Worm (Caenorhabditis elegans) whole organism, late embryonic: Measurements from ENCODE around the gene mtrr-1.

Experiments used
- C08G9.2 ChIP-seq: sonication (generic microtip); optimal IDR thresholded peaks from 2 replicates; lab custom pipeline; 2016; ENCODE audit warnings: mild to moderate bottlenecking, missing genetic modification characterization, moderate library complexity, missing compliant biosample characterization
- T23F11.4 ChIP-seq: fragments of 200-800 bp; sonication (Bioruptor generic); optimal IDR thresholded peaks from 2 replicates; lab custom pipeline; 2018; ENCODE audit warnings: mild to moderate bottlenecking, missing genetic modification characterization, missing compliant biosample characterization
- ama-1 ChIP-seq: fragments of 150-350 bp; optimal IDR thresholded peaks from 2 replicates; lab custom pipeline; 2014
- ceh-14 ChIP-seq: sonication (generic microtip); optimal IDR thresholded peaks from 2 replicates; lab custom pipeline; 2016; ENCODE audit warnings: missing genotype, missing genetic modification characterization, missing compliant biosample characterization
- ceh-19 ChIP-seq: fragments of 200-800 bp; sonication (Bioruptor generic); optimal IDR thresholded peaks from 2 replicates; lab custom pipeline; 2018; ENCODE audit warnings: mild to moderate bottlenecking, missing genetic modification characterization, missing compliant biosample characterization
- ceh-2 ChIP-seq: sonication (generic microtip); optimal IDR thresholded peaks from 2 replicates; lab custom pipeline; 2016; ENCODE audit warnings: missing genotype, missing genetic modification characterization, missing compliant biosample characterization
- ceh-31 ChIP-seq: sonication (generic microtip); optimal IDR thresholded peaks from 2 replicates; lab custom pipeline; 2016; ENCODE audit warnings: missing genetic modification characterization, missing compliant biosample characterization
- ceh-34 ChIP-seq: sonication (generic microtip); optimal IDR thresholded peaks from 2 replicates; lab custom pipeline; 2016; ENCODE audit warnings: mild to moderate bottlenecking, missing genetic modification characterization, missing compliant biosample characterization
- ceh-45 ChIP-seq: fragments of 200-800 bp; sonication (Bioruptor generic); IDR thresholded peaks from 2 replicates; pipeline ENCODE4 v1.3.6; 2022; ENCODE audit warnings: missing genetic modification reagents, missing genetic modification characterization, missing compliant biosample characterization
- ceh-48 ChIP-seq: sonication (generic microtip); optimal IDR thresholded peaks from 2 replicates; lab custom pipeline; 2016; ENCODE audit warnings: missing genetic modification characterization, inconsistent platforms, missing compliant biosample characterization
- ceh-6 ChIP-seq: fragments of 200-800 bp; sonication (Bioruptor generic); optimal IDR thresholded peaks from 2 replicates; lab custom pipeline; 2018; ENCODE audit warnings: mild to moderate bottlenecking, missing genetic modification characterization, missing compliant biosample characterization
- dmd-4 ChIP-seq: sonication (generic microtip); optimal IDR thresholded peaks from 2 replicates; lab custom pipeline; 2016; ENCODE audit warnings: borderline replicate concordance, missing genetic modification characterization, missing compliant biosample characterization
- elt-2 ChIP-seq: sonication (generic microtip); optimal IDR thresholded peaks from 2 replicates; lab custom pipeline; 2016; ENCODE audit warnings: missing genetic modification reagents, missing genetic modification characterization, missing compliant biosample characterization
- elt-4 ChIP-seq: sonication (generic microtip); optimal IDR thresholded peaks from 2 replicates; lab custom pipeline; 2016; ENCODE audit warnings: missing genetic modification characterization, missing compliant biosample characterization
- fax-1 ChIP-seq: sonication (generic microtip); optimal IDR thresholded peaks from 2 replicates; lab custom pipeline; 2016; ENCODE audit warnings: missing genotype, missing genetic modification characterization, missing compliant biosample characterization
- fkh-6 ChIP-seq: sonication (generic microtip); optimal IDR thresholded peaks from 2 replicates; lab custom pipeline; 2016; ENCODE audit warnings: missing genetic modification characterization, missing compliant biosample characterization
- gmeb-2 ChIP-seq: sonication (generic microtip); optimal IDR thresholded peaks from 2 replicates; lab custom pipeline; 2016; ENCODE audit warnings: missing genetic modification characterization, inconsistent platforms, missing compliant biosample characterization
- hlh-15 ChIP-seq: sonication (generic microtip); optimal IDR thresholded peaks from 2 replicates; lab custom pipeline; 2016; ENCODE audit warnings: missing genetic modification characterization, missing compliant biosample characterization
- hlh-30 ChIP-seq: sonication (generic microtip); optimal IDR thresholded peaks from 2 replicates; lab custom pipeline; 2017; ENCODE audit warnings: antibody characterized with exemption, missing genetic modification characterization, missing compliant biosample characterization; ENCODE audit not compliant: insufficient read depth
- lim-6 ChIP-seq: sonication (generic microtip); optimal IDR thresholded peaks from 2 replicates; lab custom pipeline; 2016; ENCODE audit warnings: missing genetic modification characterization, missing compliant biosample characterization
- lin-11 ChIP-seq: fragments of 200-800 bp; sonication (Bioruptor generic); optimal IDR thresholded peaks from 2 replicates; lab custom pipeline; 2018; ENCODE audit warnings: mild to moderate bottlenecking, missing genetic modification characterization, missing compliant biosample characterization
- madf-2 ChIP-seq: sonication (generic microtip); optimal IDR thresholded peaks from 2 replicates; lab custom pipeline; 2017; ENCODE audit warnings: missing genetic modification characterization, missing compliant biosample characterization
- mec-3 ChIP-seq: sonication (generic microtip); optimal IDR thresholded peaks from 2 replicates; lab custom pipeline; 2016; ENCODE audit warnings: borderline replicate concordance, missing genetic modification characterization, missing compliant biosample characterization
- nhr-11 ChIP-seq: fragments of 150-350 bp; optimal IDR thresholded peaks from 2 replicates; lab custom pipeline; 2014; ENCODE audit warnings: missing biosample characterization, missing genetic modification characterization
- nhr-232 ChIP-seq: sonication (generic microtip); optimal IDR thresholded peaks from 2 replicates; lab custom pipeline; 2016; ENCODE audit warnings: missing genetic modification characterization, missing compliant biosample characterization
- npax-4 ChIP-seq: sonication (generic microtip); optimal IDR thresholded peaks from 2 replicates; lab custom pipeline; 2016; ENCODE audit warnings: missing genetic modification characterization, missing compliant biosample characterization
- pag-3 ChIP-seq: sonication (generic microtip); optimal IDR thresholded peaks from 2 replicates; lab custom pipeline; 2016; ENCODE audit warnings: missing compliant biosample characterization, missing genetic modification characterization, borderline replicate concordance
- pax-1 ChIP-seq: fragments of 150-350 bp; optimal IDR thresholded peaks from 2 replicates; lab custom pipeline; 2014; ENCODE audit warnings: missing biosample characterization, missing genetic modification characterization
- pqm-1 ChIP-seq: sonication (generic microtip); optimal IDR thresholded peaks from 2 replicates; lab custom pipeline; 2016; ENCODE audit warnings: missing genetic modification characterization, missing compliant biosample characterization
- pros-1 ChIP-seq: fragments of 150-350 bp; optimal IDR thresholded peaks from 2 replicates; lab custom pipeline; 2014; ENCODE audit warnings: missing biosample characterization, missing genetic modification reagents, missing genetic modification characterization
- ref-2 ChIP-seq: sonication (generic microtip); optimal IDR thresholded peaks from 2 replicates; lab custom pipeline; 2016; ENCODE audit warnings: missing genetic modification characterization, missing compliant biosample characterization
- sox-2 ChIP-seq: fragments of 200-800 bp; sonication (Bioruptor generic); IDR thresholded peaks from 2 replicates; pipeline ENCODE4 v1.3.6; 2022; ENCODE audit warnings: missing genetic modification reagents, missing genetic modification characterization, missing compliant biosample characterization
- sox-4 ChIP-seq: sonication (generic microtip); optimal IDR thresholded peaks from 2 replicates; lab custom pipeline; 2017; ENCODE audit warnings: mild to moderate bottlenecking, missing genetic modification characterization, inconsistent platforms, missing compliant biosample characterization
- ttx-3 ChIP-seq: sonication (generic microtip); optimal IDR thresholded peaks from 2 replicates; lab custom pipeline; 2016; ENCODE audit warnings: missing genetic modification reagents, missing genetic modification characterization, missing compliant biosample characterization
- unc-3 ChIP-seq, 2 experiments: fragments of 200-800 bp in 1 of 2; sonication (Bioruptor generic) in 1 of 2; sonication (generic microtip) in 1 of 2; conservative IDR thresholded peaks in 1 of 2; optimal IDR thresholded peaks in 1 of 2; 2 replicates each; pipeline versions ENCODE4 v1.3.6 to Lab custom; 2016 to 2022; ENCODE audit warnings: missing compliant biosample characterization in 2 of 2, missing genetic modification characterization in 2 of 2, missing genetic modification reagents in 1 of 2
- unc-42 ChIP-seq: sonication (generic microtip); optimal IDR thresholded peaks from 2 replicates; lab custom pipeline; 2016; ENCODE audit warnings: missing genotype, missing genetic modification characterization, missing compliant biosample characterization
- unc-55 ChIP-seq: sonication (generic microtip); optimal IDR thresholded peaks from 2 replicates; lab custom pipeline; 2017; ENCODE audit warnings: missing biosample characterization, missing genetic modification reagents, missing genetic modification characterization

The mtrr-1 gene

DNA sequence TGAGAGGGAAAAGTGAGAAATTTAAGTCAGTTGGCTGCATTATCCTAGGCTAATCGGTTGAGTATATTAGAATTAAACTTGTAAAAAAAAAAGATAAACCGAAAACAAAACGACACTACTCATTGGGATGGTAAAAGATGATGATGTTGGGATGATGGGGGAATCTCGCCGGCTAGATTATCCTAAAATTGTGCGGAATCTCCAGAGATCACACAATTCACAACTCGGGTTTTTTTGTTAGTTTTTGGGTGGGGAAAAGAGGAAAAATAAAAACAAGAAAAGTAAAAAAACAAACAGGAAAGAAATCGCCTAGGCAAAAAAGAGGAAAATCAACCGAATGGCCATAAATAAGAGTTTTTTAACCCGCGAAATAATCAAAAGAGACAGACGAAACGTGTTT, 10.6 kb upstream of the mtrr-1 start:
- no peak for TF ChIP-seq elt-2 (tag; lab: Kevin White, UChicago)
- no peak for TF ChIP-seq lim-6 (tag; lab: Kevin White, UChicago)
- no peak for TF ChIP-seq npax-4 (tag; lab: Kevin White, UChicago)
- no peak for TF ChIP-seq madf-2
- TF ChIP-seq gmeb-2 (tag; lab: Kevin White, UChicago): no peak
- TF ChIP-seq ttx-3 (tag; lab: Kevin White, UChicago): no peak
- TF ChIP-seq pag-3 (tag; lab: Kevin White, UChicago): no peak
- no peak for TF ChIP-seq nhr-11 (tag; lab: Kevin White, UChicago)
- TF ChIP-seq elt-4 (tag; lab: Kevin White, UChicago): no peak
- TF ChIP-seq unc-3 (GFP tag; conservative IDR thresholded peaks at IDR 0.05; lab: Robert Waterston, UW): no peak
- no peak for TF ChIP-seq unc-3 (tag; optimal IDR thresholded peaks at IDR 0.05; lab: Kevin White, UChicago)
- no peak for TF ChIP-seq fax-1

DNA sequence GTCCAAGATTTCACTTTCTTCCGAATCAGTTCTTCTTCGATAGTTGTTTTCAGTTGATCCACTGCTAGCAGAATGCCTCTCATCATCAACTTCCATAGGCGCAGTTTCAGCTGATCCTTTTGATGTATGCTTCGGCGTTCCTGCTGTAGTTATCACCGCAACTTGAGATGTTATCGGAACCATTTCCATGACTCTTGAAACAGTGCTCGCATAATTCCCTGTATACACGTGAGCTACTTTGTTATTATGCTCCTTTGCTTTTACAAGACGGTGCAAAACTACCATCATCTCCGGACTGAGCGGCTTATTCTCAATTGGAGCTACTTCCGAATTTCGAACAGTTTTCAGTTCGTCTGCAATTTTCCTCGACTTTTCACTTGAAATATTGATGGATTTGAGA, 8.6 kb upstream of the mtrr-1 start:
- no peak for TF ChIP-seq pros-1 (tag; lab: Kevin White, UChicago)
- TF ChIP-seq unc-42 (tag; lab: Kevin White, UChicago): no peak
- no peak for TF ChIP-seq ceh-14 (tag; lab: Kevin White, UChicago)
- TF ChIP-seq T23F11.4 (GFP tag; lab: Kevin White, UChicago): no peak
- no peak for TF ChIP-seq unc-3 (GFP tag; conservative IDR thresholded peaks at IDR 0.05; lab: Robert Waterston, UW)
- no peak for TF ChIP-seq unc-3 (tag; optimal IDR thresholded peaks at IDR 0.05; lab: Kevin White, UChicago)
- TF ChIP-seq gmeb-2 (tag; lab: Kevin White, UChicago): no peak
- no peak for TF ChIP-seq elt-4 (tag; lab: Kevin White, UChicago)
- TF ChIP-seq hlh-15: no peak
- no peak for TF ChIP-seq sox-2 (GFP tag; lab: Robert Waterston, UW)
- no peak for TF ChIP-seq ceh-45 (GFP tag; lab: Robert Waterston, UW)
- no peak for TF ChIP-seq pag-3 (tag; lab: Kevin White, UChicago)
- no peak for TF ChIP-seq sox-4 (tag; lab: Kevin White, UChicago)
- no peak for TF ChIP-seq ttx-3 (tag; lab: Kevin White, UChicago)
- no peak for TF ChIP-seq ceh-34
- TF ChIP-seq ref-2 (tag; lab: Kevin White, UChicago): no peak
- TF ChIP-seq C08G9.2 (tag; lab: Kevin White, UChicago): no peak
- no peak for TF ChIP-seq lin-11 (tag; lab: Kevin White, UChicago)
- no peak for TF ChIP-seq madf-2
- TF ChIP-seq, all 69 proteins: peak for 0

DNA sequence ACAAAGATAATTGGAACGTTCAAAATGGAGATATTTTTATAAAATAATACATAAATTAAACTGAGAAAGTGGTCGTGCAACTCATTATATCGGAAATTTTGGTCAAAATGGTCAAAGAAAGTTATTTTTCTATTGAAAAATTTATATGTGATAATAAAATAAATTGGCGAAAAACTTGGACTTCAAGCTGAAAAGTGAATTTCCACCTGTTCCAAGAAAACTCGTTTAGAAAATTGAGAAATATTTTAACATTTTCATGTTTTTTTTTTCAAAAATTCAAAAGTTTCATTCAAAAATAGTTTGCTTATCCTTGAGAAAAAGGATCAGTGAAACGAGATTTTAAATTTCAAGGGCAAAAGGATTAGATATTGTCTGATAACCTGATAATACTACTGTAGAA, 6.8 kb upstream of the mtrr-1 start:
- TF ChIP-seq nhr-232 (tag; lab: Kevin White, UChicago) (no peak), dmd-4 (tag; lab: Kevin White, UChicago) (no peak), ceh-48 (tag; lab: Kevin White, UChicago) (no peak), ceh-6 (GFP tag; lab: Kevin White, UChicago) (no peak), ceh-34 (no peak), ama-1 (no peak), lim-6 (tag; lab: Kevin White, UChicago) (no peak), fkh-6 (no peak), pax-1 (no peak), ref-2 (tag; lab: Kevin White, UChicago) (no peak), ceh-31 (no peak), ceh-2 (tag; lab: Kevin White, UChicago) (no peak), hlh-30 (no peak), mec-3 (no peak), ceh-19 (GFP tag; lab: Kevin White, UChicago) (no peak), pqm-1 (no peak), gmeb-2 (tag; lab: Kevin White, UChicago) (no peak), unc-55 (GFP tag; lab: Kevin White, UChicago) (no peak)
- TF ChIP-seq, all 69 proteins: peak for 0
